Worm (Caenorhabditis elegans) whole organism, L4 larva: ENCODE data around the gene srsx-33.

Source experiments
- D1046.2 ChIP-seq: fragments of 200-800 bp; sonication (Bioruptor generic); IDR thresholded peaks from 2 replicates; pipeline ENCODE4 v1.3.6; 2022; ENCODE audit warnings: missing genetic modification characterization, missing compliant biosample characterization
- R02D3.7 ChIP-seq: fragments of 150-350 bp; sonication (generic microtip); optimal IDR thresholded peaks from 3 replicates; lab custom pipeline; 2014; ENCODE audit warnings: missing biosample characterization, missing genetic modification characterization
- T20F7.1 ChIP-seq: fragments of 200-800 bp; sonication (Bioruptor generic); optimal IDR thresholded peaks from 2 replicates; lab custom pipeline; 2018; ENCODE audit warnings: mild to moderate bottlenecking, missing genetic modification characterization, missing compliant biosample characterization
- Y105C5A.15 ChIP-seq: fragments of 200-800 bp; sonication (Bioruptor generic); IDR thresholded peaks from 2 replicates; pipeline ENCODE4 v1.3.6; 2022; ENCODE audit warnings: missing genetic modification characterization, missing compliant biosample characterization
- Y48G9A.11 ChIP-seq: fragments of 200-800 bp; sonication (Bioruptor generic); IDR thresholded peaks from 2 replicates; pipeline ENCODE4 v1.3.6; 2022; ENCODE audit warnings: missing genetic modification reagents, missing genetic modification characterization, missing compliant biosample characterization
- Y5F2A.4 ChIP-seq: fragments of 200-800 bp; sonication (Bioruptor generic); optimal IDR thresholded peaks from 2 replicates; lab custom pipeline; 2018; ENCODE audit warnings: mild to moderate bottlenecking, missing genetic modification characterization, missing compliant biosample characterization
- Y75B8A.6 ChIP-seq: fragments of 200-800 bp; sonication (Bioruptor generic); IDR thresholded peaks from 2 replicates; pipeline ENCODE4 v1.3.6; 2022; ENCODE audit warnings: missing genetic modification reagents, missing genetic modification characterization, missing compliant biosample characterization
- ZK546.5 ChIP-seq, 2 experiments: sonication (generic microtip); optimal IDR thresholded peaks; 2 replicates each; lab custom pipeline; 2017; ENCODE audit warnings: missing biosample characterization in 2 of 2, missing genetic modification characterization in 2 of 2
- ceh-20 ChIP-seq: fragments of 200-800 bp; sonication (Bioruptor generic); IDR thresholded peaks from 2 replicates; pipeline ENCODE4 v1.3.6; 2022; ENCODE audit warnings: missing genetic modification reagents, missing genetic modification characterization, missing compliant biosample characterization
- ceh-32 ChIP-seq: sonication (generic microtip); optimal IDR thresholded peaks from 2 replicates; lab custom pipeline; 2016; ENCODE audit warnings: mild to moderate bottlenecking, missing genetic modification characterization, missing compliant biosample characterization; ENCODE audit not compliant: poor library complexity
- ceh-44 ChIP-seq: fragments of 200-800 bp; sonication (Bioruptor generic); IDR thresholded peaks from 2 replicates; pipeline ENCODE4 v1.3.6; 2022; ENCODE audit warnings: missing genetic modification reagents, missing genetic modification characterization, missing compliant biosample characterization
- ces-1 ChIP-seq: fragments of 150-350 bp; sonication (generic microtip); optimal IDR thresholded peaks from 4 replicates; lab custom pipeline; 2014; ENCODE audit warnings: missing biosample characterization, missing genetic modification reagents, missing genetic modification characterization
- cey-2 ChIP-seq: sonication (generic microtip); optimal IDR thresholded peaks from 3 replicates; lab custom pipeline; 2017; ENCODE audit warnings: missing genetic modification characterization, mild to moderate bottlenecking, missing compliant biosample characterization, antibody characterized with exemption, borderline replicate concordance; ENCODE audit not compliant: insufficient read depth
- daf-12 ChIP-seq: fragments of 150-350 bp; optimal IDR thresholded peaks from 2 replicates; lab custom pipeline; 2014; ENCODE audit warnings: missing biosample characterization, missing genetic modification reagents, missing genetic modification characterization
- daf-16 ChIP-seq, 3 experiments: sonication (generic microtip); optimal IDR thresholded peaks; 2 replicates each; lab custom pipeline; 2016 to 2017; ENCODE audit warnings: missing genetic modification characterization in 3 of 3, missing genetic modification reagents in 3 of 3, mild to moderate bottlenecking in 2 of 3, missing compliant biosample characterization in 2 of 3, missing biosample characterization in 1 of 3, moderate library complexity in 1 of 3
- daf-19 ChIP-seq: fragments of 200-800 bp; sonication (Bioruptor generic); conservative IDR thresholded peaks from 2 replicates; pipeline ENCODE4 v1.3.6; 2022; ENCODE audit warnings: missing genetic modification characterization, missing compliant biosample characterization
- dve-1 ChIP-seq: sonication (generic microtip); optimal IDR thresholded peaks from 2 replicates; lab custom pipeline; 2017; ENCODE audit warnings: antibody characterized with exemption, mild to moderate bottlenecking, missing genetic modification characterization, missing compliant biosample characterization; ENCODE audit not compliant: insufficient read depth
- egl-27 ChIP-seq: sonication (generic microtip); optimal IDR thresholded peaks from 3 replicates; lab custom pipeline; 2017; ENCODE audit warnings: missing biosample characterization, missing genetic modification reagents, missing genetic modification characterization
- fos-1 ChIP-seq: fragments of 150-350 bp; optimal IDR thresholded peaks from 2 replicates; lab custom pipeline; 2014; ENCODE audit warnings: missing biosample characterization, missing genetic modification characterization
- hlh-30 ChIP-seq: sonication (generic microtip); optimal IDR thresholded peaks from 2 replicates; lab custom pipeline; 2017; ENCODE audit warnings: antibody characterized with exemption, mild to moderate bottlenecking, missing genetic modification characterization, missing compliant biosample characterization; ENCODE audit not compliant: insufficient read depth
- hmg-1.1 ChIP-seq: fragments of 200-800 bp; sonication (Bioruptor generic); IDR thresholded peaks from 2 replicates; pipeline ENCODE4 v1.3.6; 2022; ENCODE audit warnings: missing genetic modification reagents, missing genetic modification characterization, missing compliant biosample characterization
- lim-7 ChIP-seq: fragments of 200-800 bp; sonication (Bioruptor generic); IDR thresholded peaks from 2 replicates; pipeline ENCODE4 v1.3.6; 2022; ENCODE audit warnings: missing genetic modification characterization, missing compliant biosample characterization
- lin-1 ChIP-seq: fragments of 200-800 bp; sonication (Bioruptor generic); IDR thresholded peaks from 2 replicates; pipeline ENCODE4 v1.3.6; 2022; ENCODE audit warnings: missing genetic modification reagents, missing genetic modification characterization, missing compliant biosample characterization
- lin-38 ChIP-seq: fragments of 200-800 bp; sonication (Bioruptor generic); IDR thresholded peaks from 2 replicates; pipeline ENCODE4 v1.3.6; 2022; ENCODE audit warnings: missing genetic modification reagents, missing genetic modification characterization, missing compliant biosample characterization
- lsy-2 ChIP-seq, 2 experiments: fragments of 150-350 bp in 1 of 2; sonication (generic microtip) in 1 of 2; optimal IDR thresholded peaks; 2 replicates each; lab custom pipeline; 2014 to 2017; ENCODE audit warnings: missing biosample characterization in 2 of 2, missing genetic modification characterization in 2 of 2
- mdl-1 ChIP-seq, 2 experiments: fragments of 150-350 bp in 1 of 2; sonication (generic microtip) in 1 of 2; optimal IDR thresholded peaks; 2 replicates each; lab custom pipeline; 2014 to 2017; ENCODE audit warnings: missing biosample characterization in 2 of 2, missing genetic modification characterization in 2 of 2
- nhr-10 ChIP-seq: fragments of 150-350 bp; optimal IDR thresholded peaks from 2 replicates; lab custom pipeline; 2014; ENCODE audit warnings: missing biosample characterization, missing genetic modification characterization
- nhr-11 ChIP-seq: fragments of 150-350 bp; optimal IDR thresholded peaks from 2 replicates; lab custom pipeline; 2014; ENCODE audit warnings: missing biosample characterization, missing genetic modification characterization
- nhr-111 ChIP-seq: fragments of 200-800 bp; sonication (Bioruptor generic); optimal IDR thresholded peaks from 2 replicates; lab custom pipeline; 2018; ENCODE audit warnings: mild to moderate bottlenecking, missing genetic modification characterization, missing compliant biosample characterization
- nhr-237 ChIP-seq: sonication (generic microtip); optimal IDR thresholded peaks from 2 replicates; lab custom pipeline; 2017; ENCODE audit warnings: missing biosample characterization, missing genetic modification characterization
- nhr-25 ChIP-seq: sonication (generic microtip); optimal IDR thresholded peaks from 2 replicates; lab custom pipeline; 2017; ENCODE audit warnings: missing genetic modification characterization, mild to moderate bottlenecking, missing compliant biosample characterization, antibody characterized with exemption, moderate library complexity, borderline replicate concordance; ENCODE audit not compliant: insufficient read depth
- nhr-28 ChIP-seq: fragments of 150-350 bp; optimal IDR thresholded peaks from 2 replicates; lab custom pipeline; 2014; ENCODE audit warnings: missing biosample characterization, missing genetic modification characterization
- pha-4 ChIP-seq, 2 experiments: fragments of 150-350 bp in 1 of 2; fragments of 200-800 bp in 1 of 2; sonication (Bioruptor generic) in 1 of 2; IDR thresholded peaks in 1 of 2; optimal IDR thresholded peaks in 1 of 2; 2 replicates each; pipeline versions ENCODE4 v1.3.6 to Lab custom; 2014 to 2022; ENCODE audit warnings: missing genetic modification characterization in 2 of 2, missing genetic modification reagents in 2 of 2, missing biosample characterization in 1 of 2, missing compliant biosample characterization in 1 of 2
- php-3 ChIP-seq: fragments of 200-800 bp; sonication (Bioruptor generic); IDR thresholded peaks from 2 replicates; pipeline ENCODE4 v1.3.6; 2022; ENCODE audit warnings: missing genetic modification reagents, missing genetic modification characterization, missing compliant biosample characterization
- pqm-1 ChIP-seq: sonication (generic microtip); optimal IDR thresholded peaks from 2 replicates; lab custom pipeline; 2017; ENCODE audit warnings: missing biosample characterization, missing genetic modification characterization
- rbr-2 ChIP-seq: sonication (generic microtip); optimal IDR thresholded peaks from 2 replicates; lab custom pipeline; 2016; ENCODE audit warnings: missing genotype, missing genetic modification characterization, missing compliant biosample characterization
- saeg-2 ChIP-seq: fragments of 200-800 bp; sonication (Bioruptor generic); IDR thresholded peaks from 2 replicates; pipeline ENCODE4 v1.3.6; 2022; ENCODE audit warnings: missing genetic modification reagents, missing genetic modification characterization, missing compliant biosample characterization
- sdz-12 ChIP-seq: fragments of 200-800 bp; sonication (Bioruptor generic); optimal IDR thresholded peaks from 2 replicates; lab custom pipeline; 2018; ENCODE audit warnings: mild to moderate bottlenecking, missing genetic modification characterization, missing compliant biosample characterization
- set-16 ChIP-seq: fragments of 200-800 bp; sonication (Bioruptor generic); IDR thresholded peaks from 2 replicates; pipeline ENCODE4 v1.3.6; 2022; ENCODE audit warnings: missing genetic modification reagents, missing genetic modification characterization, missing compliant biosample characterization
- skn-1 ChIP-seq: fragments of 150-350 bp; optimal IDR thresholded peaks from 2 replicates; lab custom pipeline; 2014; ENCODE audit warnings: missing biosample characterization, missing genetic modification characterization
- snpc-4 ChIP-seq: fragments of 150-350 bp; optimal IDR thresholded peaks from 2 replicates; lab custom pipeline; 2014; ENCODE audit warnings: missing biosample characterization, missing genetic modification characterization
- spr-1 ChIP-seq: sonication (generic microtip); optimal IDR thresholded peaks from 2 replicates; lab custom pipeline; 2016; ENCODE audit warnings: mild to moderate bottlenecking, missing genetic modification characterization, missing compliant biosample characterization
- unc-62 ChIP-seq, 3 experiments: fragments of 150-350 bp in 1 of 3; sonication (generic microtip); optimal IDR thresholded peaks in 2 of 3; peaks in 1 of 3; 1 replicate in 1 of 3; 2 replicates in 2 of 3; lab custom pipeline; 2014 to 2017; ENCODE audit warnings: missing biosample characterization in 3 of 3, missing genetic modification characterization in 3 of 3, missing genetic modification reagents in 3 of 3, missing genotype in 1 of 3
- zag-1 ChIP-seq: fragments of 150-350 bp; optimal IDR thresholded peaks from 2 replicates; lab custom pipeline; 2014; ENCODE audit warnings: missing biosample characterization, missing genetic modification characterization
- zfp-2 ChIP-seq: sonication (generic microtip); optimal IDR thresholded peaks from 2 replicates; lab custom pipeline; 2016; ENCODE audit warnings: mild to moderate bottlenecking, missing genetic modification characterization, missing compliant biosample characterization
- zip-11 ChIP-seq: fragments of 200-800 bp; sonication (Bioruptor generic); IDR thresholded peaks from 2 replicates; pipeline ENCODE4 v1.3.6; 2022; ENCODE audit warnings: missing genetic modification characterization, missing compliant biosample characterization
- ztf-11 ChIP-seq: fragments of 150-350 bp; optimal IDR thresholded peaks from 2 replicates; lab custom pipeline; 2014; ENCODE audit warnings: missing biosample characterization, missing genetic modification characterization

Gene srsx-33

ce11 chrV:11241580-11241979 is 10.7 kb downstream of the srsx-33 start, which contains the start of gene pgap-1:
pgap-1 (plus strand) TSS chrV:11241880.
- no peak for TF ChIP-seq egl-27 (tag; lab: Kevin White, UChicago)
- no peak for TF ChIP-seq nhr-10 (tag; lab: Kevin White, UChicago)
- no peak for TF ChIP-seq pqm-1 (tag; lab: Kevin White, UChicago)
- TF ChIP-seq hlh-30 (tag; lab: Kevin White, UChicago): no peak
- TF ChIP-seq fos-1 (tag; lab: Kevin White, UChicago): no peak
- no peak for TF ChIP-seq pha-4 (GFP tag; IDR thresholded peaks at IDR 0.05; lab: Robert Waterston, UW)
- TF ChIP-seq pha-4 (tag; optimal IDR thresholded peaks at IDR 0.05; lab: Kevin White, UChicago): no peak
- TF ChIP-seq daf-16 (GFP tag; optimal IDR thresholded peaks at IDR 0.05; lab: Kevin White, UChicago): no peak
- no peak for TF ChIP-seq daf-16 (tag; optimal IDR thresholded peaks at IDR 0.05; lab: Kevin White, UChicago)
- TF ChIP-seq lim-7 (GFP tag; lab: Robert Waterston, UW): no peak
- no peak for TF ChIP-seq Y5F2A.4
- TF ChIP-seq daf-12 (tag; lab: Kevin White, UChicago): no peak
- TF ChIP-seq nhr-111 (GFP tag; lab: Kevin White, UChicago): no peak
- no peak for TF ChIP-seq zip-11
- no peak for TF ChIP-seq saeg-2 (GFP tag; lab: Robert Waterston, UW)
- TF ChIP-seq lin-38 (GFP tag; lab: Robert Waterston, UW): no peak
- TF ChIP-seq ztf-11: no peak
- TF ChIP-seq unc-62 (GFP tag; optimal IDR thresholded peaks at IDR 0.05 in 1 of 2; lab: Kevin White, UChicago): no peak
- no peak for TF ChIP-seq unc-62 (tag; optimal IDR thresholded peaks at IDR 0.05; lab: Kevin White, UChicago)

DNA sequence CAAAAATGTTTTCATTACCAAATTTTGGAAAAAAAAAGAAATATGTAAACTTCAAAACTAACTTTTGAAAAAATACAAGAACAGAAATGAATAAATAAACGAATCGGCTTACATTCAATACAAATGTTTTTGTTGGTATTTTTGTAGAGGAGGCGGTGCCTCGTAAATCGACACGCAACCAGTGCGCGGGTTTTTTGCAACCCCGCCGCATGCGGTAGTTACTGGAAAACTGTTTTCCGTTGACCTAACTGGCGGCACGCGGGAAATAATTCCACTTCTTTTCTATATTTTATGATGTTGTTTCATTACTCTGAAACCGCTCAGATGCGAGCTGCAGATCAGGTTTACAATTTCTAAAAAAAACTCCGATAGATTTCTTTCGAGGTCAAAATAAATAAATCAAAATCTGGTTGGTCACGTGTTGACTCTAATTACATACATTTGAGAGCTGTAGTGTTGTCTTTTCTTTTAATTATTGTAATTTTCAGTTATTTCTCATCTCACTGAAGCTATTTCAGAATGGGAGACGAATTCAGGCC is 13.1 kb downstream of the srsx-33 start, which contains the start of the genes dvc-1 and ima-1:
Gene dvc-1, minus strand, starts transcription at position 145 of the 539 bp plus-strand sequence.
Gene ima-1, plus strand, starts transcription at position 489 of the 539 bp plus-strand sequence.
- TF ChIP-seq skn-1 (no peak), T20F7.1 (GFP tag; lab: Kevin White, UChicago) (no peak), Y48G9A.11 (0 out of 2 replicates have a peak, but pooled peaks have one; percentile 27), daf-19 (GFP tag; lab: Robert Waterston, UW) (no peak), ceh-44 (GFP tag; lab: Robert Waterston, UW) (no peak), lin-1 (GFP tag; lab: Robert Waterston, UW) (no peak), nhr-237 (tag; lab: Kevin White, UChicago) (no peak), mdl-1 (tag; optimal IDR thresholded peaks at IDR 0.05; lab: Kevin White, UChicago) (no peak), dve-1 (peak; percentile 43), set-16 (no peak), nhr-28 (tag; lab: Kevin White, UChicago) (peak; percentile 26), php-3 (0 out of 2 replicates have a peak, but pooled peaks have one; percentile 30), pha-4 (GFP tag; IDR thresholded peaks at IDR 0.05; lab: Robert Waterston, UW) (peak; percentile 43; the same call in 1 of the 2 replicates), pha-4 (tag; optimal IDR thresholded peaks at IDR 0.05; lab: Kevin White, UChicago) (no peak), lin-38 (GFP tag; lab: Robert Waterston, UW) (peak; percentile 82), ceh-32 (no peak), egl-27 (tag; lab: Kevin White, UChicago) (no peak), ces-1 (no peak), ZK546.5 (tag; optimal IDR thresholded peaks at IDR 0.05; lab: Kevin White, UChicago) (no peak), zfp-2 (tag; lab: Kevin White, UChicago) (no peak), Y75B8A.6 (GFP tag; lab: Robert Waterston, UW) (no peak), D1046.2 (GFP tag; lab: Robert Waterston, UW) (no peak), hmg-1.1 (GFP tag; lab: Robert Waterston, UW) (peak; percentile 49; the same call in 1 of the 2 replicates), sdz-12 (no peak), cey-2 (tag; lab: Kevin White, UChicago) (no peak), nhr-11 (tag; lab: Kevin White, UChicago) (no peak), snpc-4 (tag; lab: Kevin White, UChicago) (no peak), zag-1 (no peak), R02D3.7 (tag; lab: Kevin White, UChicago) (peak; percentile 96), spr-1 (tag; lab: Kevin White, UChicago) (no peak), rbr-2 (tag; lab: Kevin White, UChicago) (peak; percentile 17), nhr-25 (tag; lab: Kevin White, UChicago) (no peak), ceh-20 (no peak), Y105C5A.15 (GFP tag; lab: Robert Waterston, UW) (no peak), lsy-2 (tag; optimal IDR thresholded peaks at IDR 0.05; lab: Kevin White, UChicago) (no peak)
